Worm (Caenorhabditis elegans) whole organism, L2 larva: ENCODE results near the gene B0546.4.

ENCODE experiments used
- Y55F3AM.14 ChIP-seq: fragments of 200-800 bp; sonication (Bioruptor generic); optimal IDR thresholded peaks from 2 replicates; lab custom pipeline; 2018; ENCODE audit warnings: mild to moderate bottlenecking, missing genetic modification characterization, missing compliant biosample characterization
- alr-1 ChIP-seq: fragments of 150-350 bp; optimal IDR thresholded peaks from 2 replicates; lab custom pipeline; 2014; ENCODE audit warnings: missing biosample characterization, missing genetic modification characterization
- aly-2 ChIP-seq: fragments of 150-350 bp; optimal IDR thresholded peaks from 2 replicates; lab custom pipeline; 2014; ENCODE audit warnings: missing biosample characterization, missing genetic modification characterization
- ama-1 ChIP-seq: fragments of 150-350 bp; optimal IDR thresholded peaks from 2 replicates; lab custom pipeline; 2018; ENCODE audit warnings: inconsistent platforms
- ceh-82 ChIP-seq: fragments of 150-350 bp; optimal IDR thresholded peaks from 2 replicates; lab custom pipeline; 2014; ENCODE audit warnings: missing biosample characterization, missing genetic modification characterization
- egl-27 ChIP-seq: sonication (generic microtip); optimal IDR thresholded peaks from 3 replicates; lab custom pipeline; 2017; ENCODE audit warnings: missing biosample characterization, missing genetic modification reagents, missing genetic modification characterization
- elt-3 ChIP-seq: sonication (generic microtip); optimal IDR thresholded peaks from 2 replicates; lab custom pipeline; 2017; ENCODE audit warnings: missing biosample characterization, missing genetic modification characterization
- lin-13 ChIP-seq: fragments of 150-350 bp; optimal IDR thresholded peaks from 2 replicates; lab custom pipeline; 2014; ENCODE audit warnings: missing biosample characterization, missing genetic modification reagents, missing genetic modification characterization
- lin-39 ChIP-seq: fragments of 150-350 bp; optimal IDR thresholded peaks from 2 replicates; lab custom pipeline; 2014; ENCODE audit warnings: missing biosample characterization, missing genetic modification reagents, missing genetic modification characterization
- lsy-2 ChIP-seq, 2 experiments: fragments of 150-350 bp in 1 of 2; sonication (generic microtip) in 1 of 2; optimal IDR thresholded peaks; 2 replicates each; lab custom pipeline; 2014 to 2017; ENCODE audit warnings: missing biosample characterization in 2 of 2, missing genetic modification characterization in 2 of 2
- mdl-1 ChIP-seq, 2 experiments: fragments of 150-350 bp in 1 of 2; sonication (generic microtip) in 1 of 2; optimal IDR thresholded peaks; 2 replicates each; lab custom pipeline; 2017; ENCODE audit warnings: missing biosample characterization in 2 of 2, missing genetic modification characterization in 2 of 2
- nhr-12 ChIP-seq: fragments of 150-350 bp; optimal IDR thresholded peaks from 2 replicates; lab custom pipeline; 2014; ENCODE audit warnings: missing biosample characterization, missing genetic modification characterization
- sem-4 ChIP-seq: fragments of 150-350 bp; optimal IDR thresholded peaks from 2 replicates; lab custom pipeline; 2014; ENCODE audit warnings: missing biosample characterization, missing genetic modification reagents, missing genetic modification characterization
- zag-1 ChIP-seq: fragments of 150-350 bp; optimal IDR thresholded peaks from 2 replicates; lab custom pipeline; 2014; ENCODE audit warnings: missing biosample characterization, missing genetic modification characterization

DNA sequence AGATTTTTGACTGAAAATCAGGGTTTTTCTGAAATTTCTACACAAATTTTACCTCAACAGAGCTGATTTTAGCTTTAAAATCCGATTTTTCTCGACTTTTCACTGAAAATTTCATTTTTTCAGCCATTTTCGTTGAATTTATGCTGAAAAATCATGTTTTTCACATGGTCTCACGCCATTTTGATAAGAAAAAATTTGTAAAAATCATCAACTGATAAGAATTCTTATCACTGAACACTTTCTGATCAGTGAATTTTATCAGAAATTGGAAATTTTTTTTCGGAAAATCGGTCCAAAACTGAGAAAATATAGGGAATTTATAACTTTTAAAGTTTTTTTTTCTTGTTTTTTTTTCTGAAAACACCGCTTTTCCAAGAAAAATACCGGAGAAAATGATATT, 17.0 kb upstream of the B0546.4 start:
- TF ChIP-seq nhr-12 (tag; lab: Kevin White, UChicago): no peak
- TF ChIP-seq Y55F3AM.14 (GFP tag; lab: Kevin White, UChicago): no peak
- TF ChIP-seq lin-39 (tag; lab: Kevin White, UChicago): no peak
- TF ChIP-seq aly-2: no peak
- TF ChIP-seq ceh-82 (tag; lab: Kevin White, UChicago): no peak
- no peak for TF ChIP-seq egl-27 (tag; lab: Kevin White, UChicago)
- no peak for TF ChIP-seq alr-1 (tag; lab: Kevin White, UChicago)
- no peak for TF ChIP-seq zag-1
- no peak for TF ChIP-seq elt-3 (tag; lab: Kevin White, UChicago)
- TF ChIP-seq sem-4: no peak
- TF ChIP-seq lin-13 (GFP tag; lab: Kevin White, UChicago): no peak
- TF ChIP-seq ama-1 (lab: Kevin White, UChicago): no peak
- no peak for TF ChIP-seq lsy-2 (tag; optimal IDR thresholded peaks at IDR 0.05; lab: Kevin White, UChicago)
- no peak for TF ChIP-seq mdl-1 (tag; optimal IDR thresholded peaks at IDR 0.05; lab: Kevin White, UChicago)
